Fruit fly (Drosophila melanogaster) whole organism, embryonic: ENCODE results near the gene ZnT77C.

ENCODE experiments used
- CG11504 ChIP-seq: fragments of 200-800 bp; sonication (Bioruptor generic); optimal IDR thresholded peaks from 3 replicates; lab custom pipeline; 2019; ENCODE audit warnings: missing biosample characterization, mild to moderate bottlenecking, missing genetic modification characterization, moderate library complexity
- CG1603 ChIP-seq: fragments of 200-800 bp; sonication (Bioruptor generic); optimal IDR thresholded peaks from 2 replicates; lab custom pipeline; 2019; ENCODE audit warnings: missing biosample characterization, mild to moderate bottlenecking, missing genetic modification characterization, moderate library complexity
- CG17361 ChIP-seq: fragments of 200-800 bp; sonication (Bioruptor generic); IDR thresholded peaks from 3 replicates; pipeline ENCODE4 v1.3.6; 2022; ENCODE audit warnings: missing biosample characterization, missing genetic modification characterization
- CG32532 ChIP-seq: fragments of 200-800 bp; sonication (Bioruptor generic); IDR thresholded peaks from 2 replicates; pipeline ENCODE4 v1.3.6; 2022; ENCODE audit warnings: missing biosample characterization, missing genetic modification characterization
- CG6813 ChIP-seq: fragments of 200-800 bp; sonication (Bioruptor generic); optimal IDR thresholded peaks from 2 replicates; lab custom pipeline; 2017; ENCODE audit warnings: missing biosample characterization, missing genetic modification characterization, mild to moderate bottlenecking, moderate library complexity, missing genetic modification reagents
- Drgx ChIP-seq: fragments of 200-800 bp; sonication (Bioruptor generic); IDR thresholded peaks from 2 replicates; pipeline ENCODE4 v1.3.6; 2022; ENCODE audit warnings: missing biosample characterization, missing genetic modification characterization
- Hr78 ChIP-seq, 2 experiments: fragments of 200-800 bp in 1 of 2; fragments of >200 bp in 1 of 2; sonication (Bioruptor generic) in 1 of 2; optimal IDR thresholded peaks; 2 replicates each; lab custom pipeline; 2017 to 2019; ENCODE audit warnings: missing biosample characterization in 2 of 2, missing genetic modification characterization in 2 of 2, mild to moderate bottlenecking in 1 of 2, moderate library complexity in 1 of 2
- usp ChIP-seq: fragments of >200 bp; optimal IDR thresholded peaks from 2 replicates; lab custom pipeline; 2017; ENCODE audit warnings: missing biosample characterization, missing genetic modification characterization
- zen ChIP-seq: fragments of 200-800 bp; sonication (Bioruptor generic); optimal IDR thresholded peaks from 3 replicates; lab custom pipeline; 2018; ENCODE audit warnings: missing biosample characterization, mild to moderate bottlenecking, missing genetic modification characterization, moderate library complexity

dm6 chr3L:20462391-20462790 lies 32.3 kb downstream of the ZnT77C start:
- TF ChIP-seq CG17361 (GFP tag; lab: Robert Waterston, UW) (no peak), CG6813 (GFP tag; lab: Kevin White, UChicago) (no peak), CG11504 (tag; lab: Kevin White, UChicago) (no peak), CG1603 (tag; lab: Kevin White, UChicago) (no peak), zen (tag; lab: Kevin White, UChicago) (no peak), CG32532 (GFP tag; lab: Robert Waterston, UW) (no peak), Drgx (no peak), Hr78 (GFP tag; optimal IDR thresholded peaks at IDR 0.05; lab: Kevin White, UChicago) (no peak), usp (GFP tag; lab: Kevin White, UChicago) (no peak)
